Worm (Caenorhabditis elegans) whole organism, L1 larva: ENCODE measurements around the gene ipla-5.

Source experiments
- C04F5.9 ChIP-seq: sonication (generic microtip); optimal IDR thresholded peaks from 2 replicates; lab custom pipeline; 2016; ENCODE audit warnings: missing genetic modification characterization, missing compliant biosample characterization
- C34B4.2 ChIP-seq: sonication (generic microtip); optimal IDR thresholded peaks from 2 replicates; lab custom pipeline; 2017; ENCODE audit warnings: mild to moderate bottlenecking, missing genetic modification characterization, missing compliant biosample characterization
- F16B12.6 ChIP-seq: fragments of 150-350 bp; optimal IDR thresholded peaks from 2 replicates; lab custom pipeline; 2014; ENCODE audit warnings: missing biosample characterization, missing genetic modification characterization
- ama-1 ChIP-seq: fragments of 150-350 bp; optimal IDR thresholded peaks from 2 replicates; lab custom pipeline; 2014
- ceh-63 ChIP-seq: fragments of 200-800 bp; sonication (Bioruptor generic); optimal IDR thresholded peaks from 2 replicates; lab custom pipeline; 2018; ENCODE audit warnings: mild to moderate bottlenecking, missing genetic modification characterization, missing compliant biosample characterization
- ceh-82 ChIP-seq, 3 experiments: fragments of 150-350 bp in 1 of 3; sonication (generic microtip) in 2 of 3; optimal IDR thresholded peaks; 2 replicates each; lab custom pipeline; 2014 to 2017; ENCODE audit warnings: missing biosample characterization in 3 of 3, missing genetic modification characterization in 3 of 3
- efl-1 ChIP-seq, 4 experiments: fragments of 150-350 bp; optimal IDR thresholded peaks in 3 of 4; peaks in 1 of 4; 1 replicate in 1 of 4; 2 replicates in 3 of 4; lab custom pipeline; 2014; ENCODE audit warnings: missing biosample characterization in 2 of 4, missing genetic modification characterization in 2 of 4, missing genetic modification reagents in 2 of 4
- egl-13 ChIP-seq: sonication (generic microtip); optimal IDR thresholded peaks from 2 replicates; lab custom pipeline; 2016; ENCODE audit warnings: missing genotype, missing genetic modification reagents, missing genetic modification characterization, missing compliant biosample characterization
- elt-3 ChIP-seq, 6 experiments: fragments of 150-350 bp in 1 of 6; sonication (generic microtip); optimal IDR thresholded peaks; 2 replicates each; lab custom pipeline; 2017 to 2018; ENCODE audit warnings: missing biosample characterization in 6 of 6, missing genetic modification characterization in 6 of 6, inconsistent platforms in 1 of 6
- ets-5 ChIP-seq: fragments of 200-800 bp; sonication (Bioruptor generic); IDR thresholded peaks from 2 replicates; pipeline ENCODE4 v1.3.6; 2022; ENCODE audit warnings: missing genetic modification characterization, missing compliant biosample characterization
- fkh-8 ChIP-seq: sonication (generic microtip); optimal IDR thresholded peaks from 2 replicates; lab custom pipeline; 2016; ENCODE audit warnings: mild to moderate bottlenecking, missing genetic modification characterization, missing compliant biosample characterization
- fos-1 ChIP-seq: fragments of 150-350 bp; optimal IDR thresholded peaks from 2 replicates; lab custom pipeline; 2014; ENCODE audit warnings: missing biosample characterization, missing genetic modification characterization
- hlh-17 ChIP-seq: fragments of 200-800 bp; sonication (Bioruptor generic); optimal IDR thresholded peaks from 2 replicates; lab custom pipeline; 2018; ENCODE audit warnings: missing genetic modification characterization, mild to moderate bottlenecking, missing compliant biosample characterization, moderate library complexity, borderline replicate concordance
- jun-1 ChIP-seq: fragments of 150-350 bp; optimal IDR thresholded peaks from 2 replicates; lab custom pipeline; 2014; ENCODE audit warnings: missing biosample characterization, missing genetic modification reagents, missing genetic modification characterization
- lin-14 ChIP-seq: fragments of 200-800 bp; sonication (Bioruptor generic); optimal IDR thresholded peaks from 2 replicates; lab custom pipeline; 2018; ENCODE audit warnings: mild to moderate bottlenecking, missing genetic modification characterization, moderate library complexity, missing compliant biosample characterization
- lin-39 ChIP-seq: fragments of 150-350 bp; optimal IDR thresholded peaks from 2 replicates; lab custom pipeline; 2014; ENCODE audit warnings: missing biosample characterization, missing genetic modification reagents, missing genetic modification characterization
- mab-9 ChIP-seq: fragments of 200-800 bp; sonication (Bioruptor generic); IDR thresholded peaks from 2 replicates; pipeline ENCODE4 v1.3.6; 2022; ENCODE audit warnings: missing genetic modification reagents, missing genetic modification characterization, missing compliant biosample characterization
- mdl-1 ChIP-seq, 2 experiments: fragments of 150-350 bp; optimal IDR thresholded peaks; 2 replicates each; lab custom pipeline; 2014 to 2017; ENCODE audit warnings: missing biosample characterization in 2 of 2, missing genetic modification characterization in 2 of 2, inconsistent platforms in 1 of 2
- mep-1 ChIP-seq: fragments of 150-350 bp; optimal IDR thresholded peaks from 2 replicates; lab custom pipeline; 2014; ENCODE audit warnings: missing biosample characterization, missing genetic modification characterization
- nhr-19 ChIP-seq: fragments of 200-800 bp; sonication (Bioruptor generic); conservative IDR thresholded peaks from 2 replicates; pipeline ENCODE4 v1.3.6; 2022; ENCODE audit warnings: missing genetic modification characterization, missing compliant biosample characterization
- nhr-77 ChIP-seq: fragments of 150-350 bp; optimal IDR thresholded peaks from 2 replicates; lab custom pipeline; 2014; ENCODE audit warnings: missing biosample characterization, missing genetic modification characterization
- nhr-84 ChIP-seq: sonication (generic microtip); optimal IDR thresholded peaks from 2 replicates; lab custom pipeline; 2017; ENCODE audit warnings: missing biosample characterization, missing genetic modification characterization
- nhr-85 ChIP-seq: sonication (generic microtip); peaks from one replicate; lab custom pipeline; 2016; ENCODE audit warnings: missing genetic modification characterization, inconsistent platforms, missing compliant biosample characterization
- pax-3 ChIP-seq: fragments of 200-800 bp; sonication (Bioruptor generic); optimal IDR thresholded peaks from 2 replicates; lab custom pipeline; 2018; ENCODE audit warnings: mild to moderate bottlenecking, missing genetic modification characterization, moderate library complexity, missing compliant biosample characterization
- skn-1 ChIP-seq: fragments of 150-350 bp; optimal IDR thresholded peaks from 2 replicates; lab custom pipeline; 2014; ENCODE audit warnings: missing biosample characterization, missing genetic modification characterization
- snpc-4 ChIP-seq: fragments of 150-350 bp; optimal IDR thresholded peaks from 2 replicates; lab custom pipeline; 2014; ENCODE audit warnings: missing biosample characterization, missing genetic modification characterization
- sox-4 ChIP-seq: sonication (generic microtip); optimal IDR thresholded peaks from 2 replicates; lab custom pipeline; 2016; ENCODE audit warnings: missing genetic modification characterization, missing compliant biosample characterization
- sup-37 ChIP-seq: fragments of 200-800 bp; sonication (Bioruptor generic); optimal IDR thresholded peaks from 2 replicates; lab custom pipeline; 2018; ENCODE audit warnings: mild to moderate bottlenecking, missing genetic modification characterization, missing compliant biosample characterization
- unc-130 ChIP-seq: fragments of 150-350 bp; optimal IDR thresholded peaks from 2 replicates; lab custom pipeline; 2017; ENCODE audit warnings: missing biosample characterization, missing genetic modification characterization, inconsistent platforms
- unc-62 ChIP-seq: fragments of 150-350 bp; optimal IDR thresholded peaks from 2 replicates; lab custom pipeline; 2014; ENCODE audit warnings: missing biosample characterization, missing genetic modification reagents, missing genetic modification characterization
- vab-15 ChIP-seq: sonication (generic microtip); optimal IDR thresholded peaks from 2 replicates; lab custom pipeline; 2017; ENCODE audit warnings: missing genotype, mild to moderate bottlenecking, missing genetic modification characterization, missing compliant biosample characterization
- zag-1 ChIP-seq: fragments of 150-350 bp; optimal IDR thresholded peaks from 2 replicates; lab custom pipeline; 2014; ENCODE audit warnings: missing biosample characterization, missing genetic modification characterization
- ztf-11 ChIP-seq, 2 experiments: sonication (generic microtip); optimal IDR thresholded peaks; 2 replicates each; lab custom pipeline; 2016 to 2017; ENCODE audit warnings: missing genetic modification characterization in 2 of 2, missing biosample characterization in 1 of 2, missing compliant biosample characterization in 1 of 2
- ztf-4 ChIP-seq: fragments of 150-350 bp; optimal IDR thresholded peaks from 2 replicates; lab custom pipeline; 2014; ENCODE audit warnings: missing biosample characterization, missing genetic modification characterization

Gene ipla-5

DNA sequence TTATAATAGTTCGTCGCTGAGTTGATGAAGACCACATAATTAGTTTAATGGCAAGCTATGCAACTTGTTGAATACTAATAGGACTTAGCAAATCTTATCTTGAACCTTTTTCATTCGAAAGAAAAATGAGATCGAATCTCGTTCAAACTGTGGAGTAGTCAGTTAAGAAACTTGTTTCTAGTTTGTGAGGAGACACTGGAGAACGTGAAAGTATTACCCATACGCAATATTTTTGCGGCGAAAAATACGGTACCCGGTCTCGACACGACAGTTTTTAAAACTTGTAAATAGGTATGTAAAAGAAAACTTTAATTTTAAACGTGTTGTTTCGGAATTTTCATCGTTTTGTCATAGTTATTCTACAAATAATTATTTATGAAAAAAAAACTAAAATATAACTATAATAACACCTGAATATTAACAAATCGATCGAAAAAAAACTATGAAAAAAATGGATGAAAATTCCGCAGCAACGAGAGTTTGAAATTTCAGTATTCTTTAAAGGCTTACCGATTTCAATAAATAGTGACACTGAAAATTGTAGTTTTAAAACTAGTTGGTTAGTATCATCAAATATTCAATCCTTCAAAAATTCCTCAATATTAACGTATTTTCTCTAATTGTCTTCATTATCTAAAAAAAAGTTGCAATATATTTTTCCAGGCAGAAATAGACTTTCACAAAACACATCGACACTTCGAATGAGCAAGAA, 30.7 kb downstream of the ipla-5 start, which contains the start of the genes F20C5.7 and parg-1:
Gene F20C5.7, minus strand, starts transcription at position 101 of the 712 bp plus-strand sequence.
Gene parg-1, plus strand, starts transcription at position 662 of the 712 bp plus-strand sequence.
- no peak for TF ChIP-seq pax-3 (tag; lab: Kevin White, UChicago)
- no peak for TF ChIP-seq hlh-17 (GFP tag; lab: Kevin White, UChicago)
- no peak for TF ChIP-seq ztf-11 (tag; optimal IDR thresholded peaks at IDR 0.05; lab: Kevin White, UChicago)
- no peak for TF ChIP-seq snpc-4 (tag; lab: Kevin White, UChicago)
- no peak for TF ChIP-seq egl-13 (tag; lab: Kevin White, UChicago)
- no peak for TF ChIP-seq vab-15 (tag; lab: Kevin White, UChicago)
- no peak for TF ChIP-seq fos-1 (tag; lab: Kevin White, UChicago)
- TF ChIP-seq nhr-77 (tag; lab: Kevin White, UChicago) = no peak
- TF ChIP-seq skn-1 (tag; lab: Kevin White, UChicago) = no peak
- no peak for TF ChIP-seq ama-1

DNA sequence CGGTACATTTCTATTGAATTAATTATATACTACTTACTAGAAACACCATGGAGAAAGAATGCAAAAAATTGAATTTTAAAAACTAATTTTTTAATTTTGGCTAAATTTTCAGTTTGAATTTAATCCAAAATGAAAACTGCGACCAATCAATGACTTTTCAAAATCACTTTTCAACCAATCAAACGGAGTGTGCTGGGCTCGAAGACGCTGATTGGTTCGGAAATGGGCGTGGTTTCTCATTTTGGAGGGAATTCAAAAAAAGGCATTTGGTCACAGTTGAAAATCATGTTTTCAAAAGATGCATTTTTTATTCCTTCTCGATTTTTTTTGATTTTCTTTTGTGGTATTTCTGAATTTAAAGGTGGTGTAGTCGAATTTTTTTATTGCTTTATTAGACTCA, 33.9 kb downstream of the ipla-5 start:
- TF ChIP-seq mab-9 (GFP tag; lab: Robert Waterston, UW) = no peak
- TF ChIP-seq F16B12.6 (tag; lab: Kevin White, UChicago) = no peak
- no peak for TF ChIP-seq C04F5.9
- TF ChIP-seq efl-1 (optimal IDR thresholded peaks at IDR 0.05; lab: Kevin White, UChicago) = no peak
- TF ChIP-seq efl-1 (GFP tag; optimal IDR thresholded peaks at IDR 0.05 in 1 of 2; lab: Kevin White, UChicago) = peak in 1 of 2 experiments; percentile 24

DNA sequence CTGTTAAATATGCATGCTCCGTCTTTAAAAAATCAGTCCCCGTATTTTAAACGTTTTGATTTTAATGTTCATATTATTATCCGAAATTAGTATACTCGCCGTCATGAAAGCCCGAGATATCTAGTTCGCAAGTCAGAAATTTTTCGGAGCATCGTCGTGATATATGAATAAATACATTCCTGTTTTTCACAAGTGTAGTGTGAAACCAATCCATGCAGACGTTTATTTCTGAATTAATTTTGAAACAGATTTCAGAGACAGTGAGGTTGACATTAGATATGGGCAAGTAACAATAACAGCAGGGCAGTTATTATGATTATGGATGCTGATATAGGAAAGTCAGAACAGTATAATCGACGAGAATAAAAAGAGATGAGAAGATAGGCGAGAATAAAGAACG, 37.4 kb downstream of the ipla-5 start:
- TF ChIP-seq jun-1 (tag; lab: Kevin White, UChicago) = no peak
- TF ChIP-seq fkh-8 (tag; lab: Kevin White, UChicago) = no peak
- no peak for TF ChIP-seq ets-5 (GFP tag; lab: Robert Waterston, UW)
- TF ChIP-seq sox-4 (tag; lab: Kevin White, UChicago) = no peak
- TF ChIP-seq vab-15 (tag; lab: Kevin White, UChicago) = no peak
- no peak for TF ChIP-seq lin-14 (GFP tag; lab: Kevin White, UChicago)
- no peak for TF ChIP-seq snpc-4 (tag; lab: Kevin White, UChicago)
- no peak for TF ChIP-seq nhr-85 (tag; lab: Kevin White, UChicago)
- TF ChIP-seq, all 84 proteins: peak for 0

DNA sequence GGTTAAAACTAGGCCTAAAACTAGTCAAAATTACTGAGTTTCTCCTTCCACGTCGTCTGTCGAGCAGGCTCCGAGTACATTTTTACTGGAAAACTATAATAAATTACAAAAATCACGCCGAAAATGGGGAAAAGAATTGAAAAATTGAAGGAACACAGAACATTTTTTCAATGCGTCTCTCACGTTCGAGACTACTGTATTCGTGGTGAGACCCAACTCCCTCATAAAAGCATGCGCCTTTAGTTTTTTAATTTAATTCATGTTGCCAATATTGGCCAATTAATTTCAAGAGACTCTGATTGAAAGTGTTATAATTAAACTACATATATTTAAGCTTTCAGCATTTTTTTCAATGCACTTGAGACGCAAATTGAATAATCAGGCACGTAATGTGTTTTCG, 39.1 kb downstream of the ipla-5 start:
- TF ChIP-seq mep-1 (tag; lab: Kevin White, UChicago) (no peak), nhr-84 (tag; lab: Kevin White, UChicago) (no peak), F16B12.6 (tag; lab: Kevin White, UChicago) (no peak), ztf-4 (no peak), ceh-82 (tag; optimal IDR thresholded peaks at IDR 0.05; lab: Kevin White, UChicago) (no peak), nhr-19 (GFP tag; lab: Robert Waterston, UW) (no peak), snpc-4 (tag; lab: Kevin White, UChicago) (no peak), nhr-85 (tag; lab: Kevin White, UChicago) (no peak), C34B4.2 (tag; lab: Kevin White, UChicago) (no peak), elt-3 (tag; optimal IDR thresholded peaks at IDR 0.05; lab: Kevin White, UChicago) (no peak), C04F5.9 (no peak), lin-39 (tag; lab: Kevin White, UChicago) (no peak), mdl-1 (tag; optimal IDR thresholded peaks at IDR 0.05; lab: Kevin White, UChicago) (no peak), hlh-17 (GFP tag; lab: Kevin White, UChicago) (no peak), ceh-63 (no peak), unc-130 (no peak), unc-62 (GFP tag; lab: Kevin White, UChicago) (no peak), sup-37 (no peak), skn-1 (tag; lab: Kevin White, UChicago) (no peak), zag-1 (tag; lab: Kevin White, UChicago) (no peak)
